Fruit fly (Drosophila melanogaster): ENCODE data around the gene Spindly.
A peak's percentile ranks its signal among the peaks of the same experiment; 100 is the strongest.

The Spindly gene

dm6 chr2L:3543062-3543461, 12.9 kb upstream of the Spindly start (continued):
- no peak for TF ChIP-seq CG7372 (GFP tag; IDR thresholded peaks at IDR 0.05)
- TF ChIP-seq CG14667 (GFP tag; IDR thresholded peaks at IDR 0.05), result no peak
- no peak for TF ChIP-seq repo (GFP tag; optimal IDR thresholded peaks at IDR 0.05)
- TF ChIP-seq CG31388 (GFP tag; optimal IDR thresholded peaks at IDR 0.05), result no peak
- TF ChIP-seq CG31441 (GFP tag; IDR thresholded peaks at IDR 0.05), result 0 out of 2 replicates have a peak, but pooled peaks have one; percentile 26
- TF ChIP-seq CG9727 (GFP tag; optimal IDR thresholded peaks at IDR 0.05), result peak; percentile 3
- peak; percentile 15 for TF ChIP-seq CG6254 (GFP tag; optimal IDR thresholded peaks at IDR 0.05)
- TF ChIP-seq CG18262 (tag; optimal IDR thresholded peaks at IDR 0.05), result peak; percentile 40
- TF ChIP-seq sens (GFP tag), result peak; percentile 48
- no peak for TF ChIP-seq CG4854 (GFP tag; optimal IDR thresholded peaks at IDR 0.05)
- TF ChIP-seq CG43689 (GFP tag; IDR thresholded peaks at IDR 0.05), result no peak
- no peak for TF ChIP-seq Nf-YA (GFP tag; IDR thresholded peaks at IDR 0.05)
- TF ChIP-seq bsh (GFP tag; optimal IDR thresholded peaks at IDR 0.05), result peak in 1 of 2 experiments; percentile 14
- no peak for TF ChIP-seq Mrtf (GFP tag; IDR thresholded peaks at IDR 0.05)
- TF ChIP-seq Abd-B (GFP tag; optimal IDR thresholded peaks at IDR 0.05), result no peak
- TF ChIP-seq CG2678 (tag; optimal IDR thresholded peaks at IDR 0.05), result no peak
- no peak for TF ChIP-seq Hr51 (GFP tag; optimal IDR thresholded peaks at IDR 0.05)
- TF ChIP-seq Med (GFP tag), result peak; percentile 28
- TF ChIP-seq CG11723 (GFP tag; optimal IDR thresholded peaks at IDR 0.05), result no peak
- TF ChIP-seq Bdp1 (GFP tag; optimal IDR thresholded peaks at IDR 0.05), result no peak
- TF ChIP-seq dysf (GFP tag; IDR thresholded peaks at IDR 0.05), result no peak
- no peak for TF ChIP-seq CG12744 (GFP tag; optimal IDR thresholded peaks at IDR 0.05)
- no peak for TF ChIP-seq CG13287 (GFP tag; IDR thresholded peaks at IDR 0.05; ENCODE audit: partially characterized antibody)
- TF ChIP-seq dati (GFP tag; IDR thresholded peaks at IDR 0.05), result no peak
- TF ChIP-seq yki (optimal IDR thresholded peaks at IDR 0.05), result no peak
- TF ChIP-seq CG12219 (GFP tag; optimal IDR thresholded peaks at IDR 0.05), result no peak
- no peak for TF ChIP-seq CG3281 (GFP tag; optimal IDR thresholded peaks at IDR 0.05)
- TF ChIP-seq gcm2 (GFP tag; optimal IDR thresholded peaks at IDR 0.05), result no peak
- TF ChIP-seq lola (GFP tag; optimal IDR thresholded peaks at IDR 0.05), result peak in 1 of 3 experiments; percentile 28
- TF ChIP-seq ci (GFP tag; IDR thresholded peaks at IDR 0.05), result no peak
- TF ChIP-seq knrl (GFP tag; IDR thresholded peaks at IDR 0.05; ENCODE audit: partially characterized antibody), result no peak
- no peak for TF ChIP-seq btn (GFP tag; optimal IDR thresholded peaks at IDR 0.05)
- peak; percentile 7 for TF ChIP-seq fd96Cb (tag; optimal IDR thresholded peaks at IDR 0.05)
- TF ChIP-seq CG17186 (GFP tag; optimal IDR thresholded peaks at IDR 0.05), result no peak
- no peak for TF ChIP-seq dan (GFP tag; IDR thresholded peaks at IDR 0.05)
- no peak for TF ChIP-seq stwl (tag; optimal IDR thresholded peaks at IDR 0.05)
- no peak for TF ChIP-seq Sox102F (GFP tag; optimal IDR thresholded peaks at IDR 0.05)
- no peak for TF ChIP-seq CG12104 (GFP tag; optimal IDR thresholded peaks at IDR 0.05)
- no peak for TF ChIP-seq gfzf (GFP tag; optimal IDR thresholded peaks at IDR 0.05)
- no peak for TF ChIP-seq tx (GFP tag; optimal IDR thresholded peaks at IDR 0.05)
- TF ChIP-seq Dek (tag; optimal IDR thresholded peaks at IDR 0.05), result no peak
- no peak for TF ChIP-seq wor (GFP tag; IDR thresholded peaks at IDR 0.05)
- peak; percentile 53 for TF ChIP-seq CG2712 (tag; optimal IDR thresholded peaks at IDR 0.05)
- no peak for TF ChIP-seq CG6813 (GFP tag; optimal IDR thresholded peaks at IDR 0.05)
- peak; percentile 30; the same call in 1 of the 3 replicates for TF ChIP-seq croc (GFP tag; conservative IDR thresholded peaks at IDR 0.05)
- TF ChIP-seq mld (GFP tag; IDR thresholded peaks at IDR 0.05; ENCODE audit: partially characterized antibody), result no peak
- TF ChIP-seq prd (optimal IDR thresholded peaks at IDR 0.05), result no peak
- peak; percentile 32; the same call in 1 of the 3 replicates for TF ChIP-seq prd (GFP tag; IDR thresholded peaks at IDR 0.05)
- TF ChIP-seq Oaz (GFP tag; IDR thresholded peaks at IDR 0.05), result no peak
- no peak for TF ChIP-seq CG7839 (tag; optimal IDR thresholded peaks at IDR 0.05)
- TF ChIP-seq CG33557 (GFP tag; optimal IDR thresholded peaks at IDR 0.05), result no peak

Measured in whole organism, embryonic.